Worm (Caenorhabditis elegans) whole organism, young adult: Measurements from ENCODE around the gene clec-175.

Experiments
- ZK185.1 ChIP-seq: sonication (generic microtip); optimal IDR thresholded peaks from 2 replicates; lab custom pipeline; 2016; ENCODE audit warnings: mild to moderate bottlenecking, missing genetic modification characterization, missing compliant biosample characterization; ENCODE audit not compliant: poor library complexity, severe bottlenecking
- ama-1 ChIP-seq, 3 experiments: fragments of 150-350 bp in 1 of 3; sonication (generic microtip) in 2 of 3; optimal IDR thresholded peaks; 2 replicates each; lab custom pipeline; 2014 to 2018; ENCODE audit warnings: missing biosample characterization in 2 of 3, missing genetic modification characterization in 2 of 3, missing genetic modification reagents in 2 of 3
- ceh-91 ChIP-seq: fragments of 200-800 bp; sonication (Bioruptor generic); IDR thresholded peaks from 2 replicates; pipeline ENCODE4 v1.3.6; 2022; ENCODE audit warnings: missing genetic modification reagents, missing genetic modification characterization, missing compliant biosample characterization
- hrde-1 ChIP-seq: sonication (generic microtip); optimal IDR thresholded peaks from 2 replicates; lab custom pipeline; 2016; ENCODE audit warnings: missing genetic modification characterization, mild to moderate bottlenecking, missing compliant biosample characterization, moderate library complexity, missing genotype, missing genetic modification reagents, borderline replicate concordance
- let-607 ChIP-seq, 2 experiments: fragments of 200-800 bp in 1 of 2; sonication (Bioruptor generic) in 1 of 2; sonication (generic microtip) in 1 of 2; optimal IDR thresholded peaks; 2 replicates each; lab custom pipeline; 2016 to 2018; ENCODE audit warnings: mild to moderate bottlenecking in 2 of 2, missing compliant biosample characterization in 2 of 2, missing genetic modification characterization in 2 of 2, moderate library complexity in 2 of 2, missing genotype in 1 of 2
- lir-1 ChIP-seq: fragments of 200-800 bp; sonication (Bioruptor generic); conservative IDR thresholded peaks from 2 replicates; pipeline ENCODE4 v1.3.6; 2022; ENCODE audit warnings: missing genetic modification reagents, missing genetic modification characterization, missing compliant biosample characterization
- madf-6 ChIP-seq: fragments of 200-800 bp; sonication (Bioruptor generic); IDR thresholded peaks from 2 replicates; pipeline ENCODE4 v1.3.6; 2022; ENCODE audit warnings: missing genetic modification reagents, missing genetic modification characterization, missing compliant biosample characterization
- mcd-1 ChIP-seq: fragments of 200-800 bp; sonication (Bioruptor generic); IDR thresholded peaks from 2 replicates; pipeline ENCODE4 v1.3.6; 2022; ENCODE audit warnings: missing genetic modification reagents, missing genetic modification characterization, missing compliant biosample characterization
- nhr-120 ChIP-seq: fragments of 200-800 bp; sonication (Bioruptor generic); IDR thresholded peaks from 2 replicates; pipeline ENCODE4 v1.3.6; 2022; ENCODE audit warnings: missing genetic modification characterization, missing compliant biosample characterization
- pbrm-1 ChIP-seq: fragments of 200-800 bp; sonication (Bioruptor generic); IDR thresholded peaks from 2 replicates; pipeline ENCODE4 v1.3.6; 2022; ENCODE audit warnings: missing genetic modification reagents, missing genetic modification characterization, missing compliant biosample characterization
- pha-4 ChIP-seq: fragments of 150-350 bp; sonication (generic microtip); optimal IDR thresholded peaks from 2 replicates; lab custom pipeline; 2014; ENCODE audit warnings: missing biosample characterization, missing genetic modification reagents, missing genetic modification characterization
- sptf-2 ChIP-seq: fragments of 200-800 bp; sonication (Bioruptor generic); optimal IDR thresholded peaks from 2 replicates; lab custom pipeline; 2018; ENCODE audit warnings: mild to moderate bottlenecking, missing genetic modification characterization, missing compliant biosample characterization
- unc-62 ChIP-seq: fragments of 150-350 bp; optimal IDR thresholded peaks from 2 replicates; lab custom pipeline; 2014; ENCODE audit warnings: missing biosample characterization, missing genetic modification reagents, missing genetic modification characterization

ce11 chrIV:4408714-4409113, 13.4 kb upstream of the clec-175 start:
- no peak for TF ChIP-seq lir-1
- no peak for TF ChIP-seq pbrm-1 (GFP tag; lab: Robert Waterston, UW)
- TF ChIP-seq hrde-1 (tag; lab: Kevin White, UChicago) = no peak
- no peak for TF ChIP-seq pha-4 (tag; lab: Kevin White, UChicago)
- no peak for TF ChIP-seq sptf-2 (GFP tag; lab: Kevin White, UChicago)
- no peak for TF ChIP-seq ama-1 (optimal IDR thresholded peaks at IDR 0.05; lab: Kevin White, UChicago)
- no peak for TF ChIP-seq ama-1 (GFP tag; optimal IDR thresholded peaks at IDR 0.05; lab: Kevin White, UChicago)
- no peak for TF ChIP-seq ceh-91 (GFP tag; lab: Robert Waterston, UW)
- no peak for TF ChIP-seq ZK185.1 (tag; lab: Kevin White, UChicago)
- TF ChIP-seq nhr-120 (GFP tag; lab: Robert Waterston, UW) = no peak
- TF ChIP-seq unc-62 (GFP tag; lab: Kevin White, UChicago) = no peak
- no peak; the same call in 1 of the 2 replicates for TF ChIP-seq mcd-1 (GFP tag; lab: Robert Waterston, UW)
- no peak for TF ChIP-seq madf-6 (GFP tag; lab: Robert Waterston, UW)
- TF ChIP-seq let-607 (tag; optimal IDR thresholded peaks at IDR 0.05; lab: Kevin White, UChicago) = no peak
